Worm (Caenorhabditis elegans): Measurements from ENCODE around the gene M18.3.

ce11 chrIV:12154195-12154677, 48.6 kb downstream of the M18.3 start, which contains the start of gene B0001.7:
- TF ChIP-seq snpc-1.1 (tag; optimal IDR thresholded peaks at IDR 0.05; ENCODE audit: insufficient read depth) (no peak), cebp-1 (GFP tag; IDR thresholded peaks at IDR 0.05) (no peak), cebp-1 (tag; optimal IDR thresholded peaks at IDR 0.05) (no peak), unc-62 (GFP tag; optimal IDR thresholded peaks at IDR 0.05) (no peak), hmg-1.2 (GFP tag; IDR thresholded peaks at IDR 0.05) (no peak), sea-2 (GFP tag; IDR thresholded peaks at IDR 0.05) (no peak), F39B2.1 (GFP tag; IDR thresholded peaks at IDR 0.05) (no peak), ets-4 (GFP tag; optimal IDR thresholded peaks at IDR 0.05) (no peak), let-607 (tag; optimal IDR thresholded peaks at IDR 0.05) (no peak), madf-6 (GFP tag; IDR thresholded peaks at IDR 0.05) (peak; percentile 88), die-1 (tag; optimal IDR thresholded peaks at IDR 0.05) (no peak)
